Fruit fly (Drosophila melanogaster) S2 (cell line): ENCODE results near the gene CG32264.

Experiments
- CG8478 ChIP-seq: fragments of >200 bp; optimal IDR thresholded peaks from 2 replicates; lab custom pipeline; 2018
- CTCF ChIP-seq, 2 experiments: fragments of >200 bp; optimal IDR thresholded peaks; 2 replicates each; lab custom pipeline; 2018

DNA sequence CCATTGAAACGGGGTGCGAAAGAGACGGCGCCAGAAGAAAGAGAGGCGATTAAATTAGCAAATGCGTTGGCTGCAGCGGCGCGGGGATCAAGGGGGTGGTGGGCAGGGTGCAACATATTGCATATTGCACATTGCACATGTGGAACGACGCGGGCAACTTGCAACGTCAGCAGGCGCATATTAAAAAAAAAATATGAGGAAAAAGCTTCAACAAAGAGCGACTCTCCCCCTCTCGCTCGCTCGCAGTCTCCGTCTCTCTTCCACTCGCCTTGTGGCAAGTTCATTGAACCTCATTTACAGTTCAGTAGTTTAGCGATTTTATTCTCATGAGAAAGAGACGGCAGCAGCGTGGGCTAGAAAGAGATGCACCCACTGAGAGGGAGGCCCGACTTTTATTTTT, 22.3 kb downstream of the CG32264 start:
- TF ChIP-seq CTCF (optimal IDR thresholded peaks at IDR 0.05; lab: Kevin White, UChicago) (no peak), CG8478 (lab: Kevin White, UChicago) (no peak)
